Worm (Caenorhabditis elegans) whole organism, midembryonic: ENCODE data around the gene C05E4.15.

Experiments used
- T22C8.4 ChIP-seq: fragments of 200-800 bp; sonication (Bioruptor generic); IDR thresholded peaks from 2 replicates; pipeline ENCODE4 v1.3.6; 2022; ENCODE audit warnings: missing genetic modification characterization, missing compliant biosample characterization
- cog-1 ChIP-seq: sonication (generic microtip); optimal IDR thresholded peaks from 2 replicates; lab custom pipeline; 2016; ENCODE audit warnings: missing genetic modification characterization, missing compliant biosample characterization
- flt-1 ChIP-seq: fragments of 200-800 bp; sonication (Bioruptor generic); IDR thresholded peaks from 2 replicates; pipeline ENCODE4 v1.3.6; 2022; ENCODE audit warnings: missing genetic modification characterization, missing compliant biosample characterization
- klf-2 ChIP-seq: fragments of 200-800 bp; sonication (Bioruptor generic); conservative IDR thresholded peaks from 2 replicates; pipeline ENCODE4 v1.3.6; 2022; ENCODE audit warnings: missing genetic modification reagents, missing genetic modification characterization, missing compliant biosample characterization
- med-1 ChIP-seq: sonication (generic microtip); optimal IDR thresholded peaks from 2 replicates; lab custom pipeline; 2017; ENCODE audit warnings: missing genetic modification characterization, mild to moderate bottlenecking, missing compliant biosample characterization, antibody characterized with exemption, missing genetic modification reagents; ENCODE audit not compliant: insufficient read depth
- ref-1 ChIP-seq: fragments of 200-800 bp; sonication (Bioruptor generic); conservative IDR thresholded peaks from 2 replicates; pipeline ENCODE4 v1.3.6; 2022; ENCODE audit warnings: missing genetic modification reagents, missing genetic modification characterization, missing compliant biosample characterization
- tab-1 ChIP-seq: fragments of 200-800 bp; sonication (Bioruptor generic); IDR thresholded peaks from 2 replicates; pipeline ENCODE4 v1.3.6; 2022; ENCODE audit warnings: missing genetic modification characterization, missing compliant biosample characterization
- ztf-23 ChIP-seq: fragments of 200-800 bp; sonication (Bioruptor generic); IDR thresholded peaks from 2 replicates; pipeline ENCODE4 v1.3.6; 2022; ENCODE audit warnings: missing genetic modification reagents, missing genetic modification characterization, missing compliant biosample characterization
- ztf-29 ChIP-seq: fragments of 200-800 bp; sonication (Bioruptor generic); IDR thresholded peaks from 2 replicates; pipeline ENCODE4 v1.3.6; 2022; ENCODE audit warnings: missing genetic modification reagents, missing genetic modification characterization, missing compliant biosample characterization

The C05E4.15 gene

DNA sequence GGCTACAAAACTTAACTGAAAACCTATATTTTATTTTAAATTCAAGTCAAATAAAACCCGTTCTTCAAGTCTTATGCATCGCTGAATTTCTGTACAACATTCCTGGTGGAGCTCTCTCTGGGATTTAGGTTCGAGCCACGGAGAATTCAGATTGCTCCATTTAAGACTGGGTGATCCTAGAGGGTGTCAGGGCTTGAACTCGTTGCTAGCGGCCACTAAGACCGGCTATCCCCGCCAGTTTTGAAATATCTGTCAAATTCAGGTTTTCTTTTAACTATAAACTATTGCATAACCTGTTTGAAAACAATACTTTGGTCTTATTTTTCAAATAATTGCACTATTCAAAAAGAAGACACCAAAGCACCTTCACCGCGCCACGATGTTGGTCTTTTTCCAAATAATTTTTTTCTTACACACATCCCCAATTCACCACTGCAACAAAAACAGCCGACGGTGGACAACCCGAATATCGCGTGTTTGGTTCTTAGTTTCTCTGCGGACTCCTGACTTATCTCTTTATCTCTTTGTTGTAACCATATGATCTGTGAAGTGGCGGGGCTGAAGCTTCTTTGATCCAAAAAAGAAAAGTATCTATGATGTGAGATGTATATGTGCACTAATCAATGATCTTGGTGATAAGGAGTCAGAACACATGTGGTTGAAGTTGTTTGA lies 32.2 kb downstream of the C05E4.15 start:
- no peak for TF ChIP-seq ref-1 (GFP tag; lab: Robert Waterston, UW)
- TF ChIP-seq tab-1 (GFP tag; lab: Robert Waterston, UW): no peak
- TF ChIP-seq cog-1 (tag; lab: Kevin White, UChicago): no peak
- no peak for TF ChIP-seq ztf-29 (GFP tag; lab: Robert Waterston, UW)
- no peak for TF ChIP-seq ztf-23 (GFP tag; lab: Robert Waterston, UW)
- no peak for TF ChIP-seq T22C8.4 (GFP tag; lab: Robert Waterston, UW)
- no peak for TF ChIP-seq klf-2 (GFP tag; lab: Robert Waterston, UW)
- no peak for TF ChIP-seq flt-1 (GFP tag; lab: Robert Waterston, UW)
- TF ChIP-seq med-1 (GFP tag; lab: Kevin White, UChicago): no peak

DNA sequence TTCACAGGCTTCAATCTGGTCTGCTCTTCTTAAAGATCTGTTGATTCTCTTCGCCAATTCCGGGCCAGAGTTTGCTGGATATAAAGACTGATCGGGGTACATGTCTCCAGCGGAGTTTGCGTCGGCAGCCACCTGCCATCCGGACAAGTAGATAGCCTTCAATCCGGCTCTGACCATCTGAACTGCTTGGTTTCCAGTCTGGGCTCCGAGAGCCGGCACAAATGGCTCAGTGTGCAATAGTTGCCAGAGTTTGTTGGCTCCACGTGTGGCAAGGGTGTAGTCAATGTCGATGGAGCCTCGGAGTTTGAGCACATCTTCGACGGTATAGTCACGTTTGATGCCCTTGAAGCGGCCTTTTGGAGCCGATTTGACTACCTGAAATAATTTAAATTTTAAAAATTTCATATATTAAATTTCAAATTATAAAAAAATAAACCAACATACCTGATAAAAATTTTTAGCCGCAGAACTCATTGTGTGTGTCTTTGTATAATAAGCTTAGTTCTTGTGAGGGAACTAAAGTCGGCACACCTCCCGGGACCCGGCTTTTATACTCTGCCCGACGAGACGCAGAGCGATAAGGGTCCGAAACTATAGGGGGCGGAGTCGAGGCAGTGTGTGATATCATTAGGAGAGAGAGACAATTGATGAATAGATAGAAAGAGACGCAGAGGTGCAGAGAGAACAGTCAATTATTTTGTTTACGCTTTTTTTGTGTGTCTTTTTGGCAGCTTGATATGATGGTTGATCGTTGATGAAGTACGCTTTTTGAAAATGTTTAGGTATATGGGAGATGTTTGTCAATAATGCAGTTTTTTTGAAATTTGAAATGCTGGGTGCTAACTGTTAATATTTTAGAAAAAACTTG lies 33.4 kb downstream of the C05E4.15 start, which contains the start of the genes icl-1 and srh-2:
TSS of gene icl-1 (minus strand) at position 521 of the 868 bp plus-strand sequence.
TSS of gene srh-2 (plus strand) at position 818 of the 868 bp plus-strand sequence.
- TF ChIP-seq klf-2 (GFP tag; lab: Robert Waterston, UW): no peak
- TF ChIP-seq ref-1 (GFP tag; lab: Robert Waterston, UW): no peak
- no peak for TF ChIP-seq med-1 (GFP tag; lab: Kevin White, UChicago)
- no peak for TF ChIP-seq ztf-23 (GFP tag; lab: Robert Waterston, UW)
- no peak for TF ChIP-seq T22C8.4 (GFP tag; lab: Robert Waterston, UW)
- no peak for TF ChIP-seq flt-1 (GFP tag; lab: Robert Waterston, UW)
- TF ChIP-seq ztf-29 (GFP tag; lab: Robert Waterston, UW): no peak
- no peak for TF ChIP-seq tab-1 (GFP tag; lab: Robert Waterston, UW)
- no peak for TF ChIP-seq cog-1 (tag; lab: Kevin White, UChicago)

DNA sequence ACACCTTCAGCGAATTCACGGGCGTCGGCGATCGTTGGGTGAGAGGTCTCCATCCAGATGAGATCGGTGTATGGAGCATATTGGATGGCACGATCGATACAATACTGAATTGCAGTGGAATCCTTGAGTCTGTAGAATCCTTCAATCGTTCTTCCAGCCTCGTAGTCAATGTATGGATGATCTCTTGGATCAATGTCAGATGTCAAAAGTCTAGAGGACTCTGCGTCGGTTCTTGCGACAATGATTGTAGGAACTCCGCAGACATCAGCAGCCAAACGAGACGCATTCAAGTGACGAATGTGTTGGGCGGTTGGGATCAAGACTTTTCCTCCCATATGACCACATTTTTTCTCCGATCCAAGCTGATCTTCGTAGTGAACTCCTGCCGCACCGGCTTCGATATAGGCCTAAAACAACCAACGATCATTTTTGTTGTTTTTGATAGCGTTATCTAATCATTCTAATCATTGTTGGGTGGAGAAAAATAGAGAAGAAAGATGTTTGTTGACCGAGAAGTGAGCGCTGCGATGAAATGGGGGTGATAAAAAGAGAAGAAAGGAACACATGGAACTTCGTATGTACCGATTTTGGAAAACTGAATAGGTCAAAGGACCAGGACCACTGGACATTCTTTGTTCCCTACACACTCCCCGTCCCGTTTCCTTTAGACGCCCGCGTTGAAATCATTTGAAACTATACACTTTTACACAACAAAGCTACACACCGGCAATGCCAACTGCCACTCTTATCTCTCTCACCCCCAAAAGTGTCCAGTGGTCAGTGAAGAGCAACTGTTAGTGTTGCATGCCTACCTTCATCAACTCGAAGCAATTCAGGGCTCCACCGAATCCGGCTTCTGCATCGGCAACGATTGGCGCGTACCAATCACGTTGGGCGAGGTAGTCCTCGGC lies 34.3 kb downstream of the C05E4.15 start:
- TF ChIP-seq klf-2 (GFP tag; lab: Robert Waterston, UW) (no peak), ztf-23 (GFP tag; lab: Robert Waterston, UW) (no peak), flt-1 (GFP tag; lab: Robert Waterston, UW) (no peak), ref-1 (GFP tag; lab: Robert Waterston, UW) (no peak), tab-1 (GFP tag; lab: Robert Waterston, UW) (no peak), ztf-29 (GFP tag; lab: Robert Waterston, UW) (no peak), cog-1 (tag; lab: Kevin White, UChicago) (no peak), T22C8.4 (GFP tag; lab: Robert Waterston, UW) (no peak), med-1 (GFP tag; lab: Kevin White, UChicago) (no peak)

DNA sequence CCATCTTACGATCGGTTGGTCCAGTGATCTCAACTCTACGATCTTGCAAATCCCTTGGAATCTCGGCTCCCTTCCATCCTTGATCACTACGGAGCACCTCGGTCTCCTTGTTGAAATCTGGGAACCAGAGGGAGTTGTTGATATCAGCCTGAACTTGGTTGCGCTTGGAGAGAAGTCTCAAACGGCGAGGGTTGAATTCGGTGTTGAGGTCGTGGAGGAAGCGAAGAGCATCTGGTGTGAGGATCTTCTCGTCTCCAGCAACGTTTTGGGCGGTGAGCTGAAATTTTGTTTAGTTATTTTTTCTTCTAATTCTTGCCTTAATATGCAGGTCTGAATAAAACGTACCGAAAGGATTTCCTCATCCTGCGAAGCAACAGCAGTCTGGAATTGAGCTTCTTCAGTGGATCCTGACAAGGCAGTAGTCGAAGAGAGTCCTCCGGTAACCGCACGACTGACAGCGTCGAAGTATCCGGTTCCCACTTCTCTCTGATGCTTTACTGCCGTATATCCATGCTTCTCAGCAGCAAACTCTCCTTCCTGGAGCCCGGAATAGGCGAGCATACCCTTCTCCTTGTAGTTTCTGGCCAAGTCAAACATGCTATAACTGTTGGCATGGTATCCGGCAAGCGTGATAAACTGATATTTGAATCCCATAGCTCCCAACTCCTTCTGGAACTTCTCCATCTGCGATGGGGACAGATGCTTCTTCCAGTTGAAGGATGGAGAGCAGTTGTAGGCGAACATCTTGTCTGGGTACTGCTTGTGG lies 35.1 kb downstream of the C05E4.15 start:
- TF ChIP-seq ztf-23 (GFP tag; lab: Robert Waterston, UW) (no peak), klf-2 (GFP tag; lab: Robert Waterston, UW) (no peak), ref-1 (GFP tag; lab: Robert Waterston, UW) (no peak), med-1 (GFP tag; lab: Kevin White, UChicago) (no peak), ztf-29 (GFP tag; lab: Robert Waterston, UW) (no peak), cog-1 (tag; lab: Kevin White, UChicago) (no peak), T22C8.4 (GFP tag; lab: Robert Waterston, UW) (no peak), tab-1 (GFP tag; lab: Robert Waterston, UW) (no peak), flt-1 (GFP tag; lab: Robert Waterston, UW) (no peak)

DNA sequence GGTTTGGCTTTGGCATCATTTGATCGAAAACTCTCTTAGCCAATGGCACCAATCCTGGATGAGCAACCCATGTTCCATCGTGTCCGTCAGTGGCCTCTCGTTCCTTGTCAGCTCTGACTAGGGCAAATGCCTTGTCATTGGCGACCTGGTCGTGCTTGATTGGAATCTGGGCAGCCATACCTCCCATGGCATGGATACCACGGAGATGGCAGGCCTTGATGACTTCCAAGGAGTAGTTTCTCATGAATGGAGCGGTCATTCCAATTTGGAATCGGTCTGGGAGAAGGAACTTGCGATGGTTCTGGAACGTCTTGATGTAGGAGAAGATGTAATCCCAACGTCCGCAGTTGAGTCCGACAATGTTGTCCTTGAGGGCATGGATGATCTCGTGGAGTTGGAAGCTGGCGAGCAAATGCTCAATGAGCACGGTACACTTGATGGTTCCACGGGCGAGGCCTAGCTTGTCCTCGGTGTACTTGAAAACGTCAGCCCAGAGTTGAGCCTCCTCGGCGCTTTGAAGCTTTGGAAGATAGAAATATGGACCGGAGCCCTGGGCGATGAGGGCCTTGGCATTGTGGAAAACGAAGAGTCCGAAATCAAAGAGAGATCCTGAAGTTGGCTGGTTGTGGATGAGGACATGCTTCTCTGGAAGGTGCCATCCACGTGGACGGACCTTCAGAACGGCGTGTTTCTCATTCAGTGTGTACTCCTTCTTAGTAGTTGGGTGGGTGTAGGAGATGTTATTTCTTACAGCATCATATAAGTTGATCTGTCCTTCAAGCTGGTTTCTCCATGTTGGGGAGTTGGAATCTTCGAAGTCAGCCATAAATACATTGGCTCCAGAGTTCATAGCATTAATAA lies 36.0 kb downstream of the C05E4.15 start:
- TF ChIP-seq med-1 (GFP tag; lab: Kevin White, UChicago) (no peak), flt-1 (GFP tag; lab: Robert Waterston, UW) (0 out of 2 replicates have a peak, but pooled peaks have one; percentile 45), ref-1 (GFP tag; lab: Robert Waterston, UW) (no peak), T22C8.4 (GFP tag; lab: Robert Waterston, UW) (no peak)

DNA sequence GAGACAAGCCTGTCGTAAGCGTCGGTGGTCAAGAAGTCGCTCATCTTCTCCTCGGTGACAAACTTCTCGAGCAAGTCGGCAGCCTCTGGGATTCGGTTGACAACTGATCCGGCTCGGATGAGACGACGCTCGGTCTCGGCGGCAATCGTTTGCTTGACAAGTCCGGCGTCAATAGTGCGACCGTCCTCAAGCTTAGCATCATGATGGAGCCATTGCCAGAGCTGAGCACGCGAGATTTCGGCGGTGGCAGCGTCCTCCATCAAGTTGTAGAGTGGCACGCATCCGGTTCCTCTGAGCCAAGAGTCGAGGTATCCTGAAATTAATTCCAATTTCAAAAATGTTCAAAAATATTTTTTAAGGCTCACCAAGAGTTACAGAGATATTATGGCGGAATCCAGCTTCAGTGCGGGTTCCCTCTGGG lies 36.7 kb downstream of the C05E4.15 start:
- no peak for TF ChIP-seq ztf-23 (GFP tag; lab: Robert Waterston, UW)
- TF ChIP-seq klf-2 (GFP tag; lab: Robert Waterston, UW): no peak
- TF ChIP-seq cog-1 (tag; lab: Kevin White, UChicago): no peak
- no peak for TF ChIP-seq tab-1 (GFP tag; lab: Robert Waterston, UW)
- no peak for TF ChIP-seq T22C8.4 (GFP tag; lab: Robert Waterston, UW)
- no peak for TF ChIP-seq ref-1 (GFP tag; lab: Robert Waterston, UW)
- no peak for TF ChIP-seq flt-1 (GFP tag; lab: Robert Waterston, UW)
- TF ChIP-seq ztf-29 (GFP tag; lab: Robert Waterston, UW): no peak
- no peak for TF ChIP-seq med-1 (GFP tag; lab: Kevin White, UChicago)
